Worm (Caenorhabditis elegans) whole organism, late embryonic: Measurements from ENCODE around the gene dnc-1.
A peak's percentile ranks its signal among the peaks of the same experiment; 100 is the strongest.

Source experiments
- C08G9.2 ChIP-seq: sonication (generic microtip); optimal IDR thresholded peaks from 2 replicates; lab custom pipeline; 2016; ENCODE audit warnings: mild to moderate bottlenecking, missing genetic modification characterization, moderate library complexity, missing compliant biosample characterization
- F13H6.1 ChIP-seq: sonication (generic microtip); optimal IDR thresholded peaks from 2 replicates; lab custom pipeline; 2016; ENCODE audit warnings: missing genetic modification characterization, missing compliant biosample characterization
- K09A11.1 ChIP-seq: sonication (generic microtip); optimal IDR thresholded peaks from 2 replicates; lab custom pipeline; 2017; ENCODE audit warnings: antibody characterized with exemption, mild to moderate bottlenecking, missing genetic modification characterization, missing compliant biosample characterization; ENCODE audit not compliant: insufficient read depth
- Y22D7AL.16 ChIP-seq: sonication (generic microtip); optimal IDR thresholded peaks from 2 replicates; lab custom pipeline; 2016; ENCODE audit warnings: missing genetic modification characterization, missing compliant biosample characterization
- ama-1 ChIP-seq: fragments of 150-350 bp; optimal IDR thresholded peaks from 2 replicates; lab custom pipeline; 2014
- ceh-18 ChIP-seq: sonication (generic microtip); optimal IDR thresholded peaks from 2 replicates; lab custom pipeline; 2016; ENCODE audit warnings: missing genetic modification characterization, missing compliant biosample characterization
- ceh-19 ChIP-seq: fragments of 200-800 bp; sonication (Bioruptor generic); optimal IDR thresholded peaks from 2 replicates; lab custom pipeline; 2018; ENCODE audit warnings: mild to moderate bottlenecking, missing genetic modification characterization, missing compliant biosample characterization
- ceh-22 ChIP-seq: sonication (generic microtip); optimal IDR thresholded peaks from 2 replicates; lab custom pipeline; 2017; ENCODE audit warnings: missing biosample characterization, missing genetic modification characterization
- ceh-6 ChIP-seq: fragments of 200-800 bp; sonication (Bioruptor generic); optimal IDR thresholded peaks from 2 replicates; lab custom pipeline; 2018; ENCODE audit warnings: mild to moderate bottlenecking, missing genetic modification characterization, missing compliant biosample characterization
- elt-2 ChIP-seq: sonication (generic microtip); optimal IDR thresholded peaks from 2 replicates; lab custom pipeline; 2016; ENCODE audit warnings: missing genetic modification reagents, missing genetic modification characterization, missing compliant biosample characterization
- elt-4 ChIP-seq: sonication (generic microtip); optimal IDR thresholded peaks from 2 replicates; lab custom pipeline; 2016; ENCODE audit warnings: missing genetic modification characterization, missing compliant biosample characterization
- eyg-1 ChIP-seq: sonication (generic microtip); optimal IDR thresholded peaks from 2 replicates; lab custom pipeline; 2016; ENCODE audit warnings: missing genotype, missing genetic modification characterization, missing compliant biosample characterization
- fax-1 ChIP-seq: sonication (generic microtip); optimal IDR thresholded peaks from 2 replicates; lab custom pipeline; 2016; ENCODE audit warnings: missing genotype, missing genetic modification characterization, missing compliant biosample characterization
- fkh-6 ChIP-seq: sonication (generic microtip); optimal IDR thresholded peaks from 2 replicates; lab custom pipeline; 2016; ENCODE audit warnings: missing genetic modification characterization, missing compliant biosample characterization
- hlh-13 ChIP-seq: fragments of 200-800 bp; sonication (Bioruptor generic); optimal IDR thresholded peaks from 2 replicates; lab custom pipeline; 2018; ENCODE audit warnings: mild to moderate bottlenecking, missing genetic modification characterization, missing compliant biosample characterization
- hlh-30 ChIP-seq: sonication (generic microtip); optimal IDR thresholded peaks from 2 replicates; lab custom pipeline; 2017; ENCODE audit warnings: antibody characterized with exemption, missing genetic modification characterization, missing compliant biosample characterization; ENCODE audit not compliant: insufficient read depth
- hlh-6 ChIP-seq: sonication (generic microtip); optimal IDR thresholded peaks from 2 replicates; lab custom pipeline; 2016; ENCODE audit warnings: missing genotype, missing genetic modification characterization, missing compliant biosample characterization
- hlh-8 ChIP-seq: sonication (generic microtip); optimal IDR thresholded peaks from 2 replicates; lab custom pipeline; 2016; ENCODE audit warnings: missing genotype, missing genetic modification characterization, missing compliant biosample characterization
- lin-11 ChIP-seq: fragments of 200-800 bp; sonication (Bioruptor generic); optimal IDR thresholded peaks from 2 replicates; lab custom pipeline; 2018; ENCODE audit warnings: mild to moderate bottlenecking, missing genetic modification characterization, missing compliant biosample characterization
- nfya-1 ChIP-seq: sonication (generic microtip); optimal IDR thresholded peaks from 2 replicates; lab custom pipeline; 2017; ENCODE audit warnings: missing genetic modification characterization, mild to moderate bottlenecking, missing compliant biosample characterization, antibody characterized with exemption, moderate library complexity
- nhr-11 ChIP-seq: fragments of 150-350 bp; optimal IDR thresholded peaks from 2 replicates; lab custom pipeline; 2014; ENCODE audit warnings: missing biosample characterization, missing genetic modification characterization
- nhr-232 ChIP-seq: sonication (generic microtip); optimal IDR thresholded peaks from 2 replicates; lab custom pipeline; 2016; ENCODE audit warnings: missing genetic modification characterization, missing compliant biosample characterization
- npax-4 ChIP-seq: sonication (generic microtip); optimal IDR thresholded peaks from 2 replicates; lab custom pipeline; 2016; ENCODE audit warnings: missing genetic modification characterization, missing compliant biosample characterization
- odd-2 ChIP-seq: sonication (generic microtip); optimal IDR thresholded peaks from 2 replicates; lab custom pipeline; 2017; ENCODE audit warnings: antibody characterized with exemption, mild to moderate bottlenecking, missing genetic modification characterization, missing compliant biosample characterization
- pat-9 ChIP-seq: fragments of 200-800 bp; sonication (Bioruptor generic); optimal IDR thresholded peaks from 2 replicates; lab custom pipeline; 2018; ENCODE audit warnings: mild to moderate bottlenecking, missing genetic modification characterization, moderate library complexity, missing compliant biosample characterization
- pha-4 ChIP-seq: fragments of 150-350 bp; optimal IDR thresholded peaks from 2 replicates; lab custom pipeline; 2018; ENCODE audit warnings: missing biosample characterization, missing genetic modification reagents, missing genetic modification characterization
- pros-1 ChIP-seq: fragments of 150-350 bp; optimal IDR thresholded peaks from 2 replicates; lab custom pipeline; 2014; ENCODE audit warnings: missing biosample characterization, missing genetic modification reagents, missing genetic modification characterization
- ref-2 ChIP-seq: sonication (generic microtip); optimal IDR thresholded peaks from 2 replicates; lab custom pipeline; 2016; ENCODE audit warnings: missing genetic modification characterization, missing compliant biosample characterization
- rnt-1 ChIP-seq: sonication (generic microtip); optimal IDR thresholded peaks from 2 replicates; lab custom pipeline; 2016; ENCODE audit warnings: missing genetic modification characterization, missing compliant biosample characterization
- sox-2 ChIP-seq: fragments of 200-800 bp; sonication (Bioruptor generic); IDR thresholded peaks from 2 replicates; pipeline ENCODE4 v1.3.6; 2022; ENCODE audit warnings: missing genetic modification reagents, missing genetic modification characterization, missing compliant biosample characterization
- sox-4 ChIP-seq: sonication (generic microtip); optimal IDR thresholded peaks from 2 replicates; lab custom pipeline; 2017; ENCODE audit warnings: mild to moderate bottlenecking, missing genetic modification characterization, inconsistent platforms, missing compliant biosample characterization
- syd-9 ChIP-seq: sonication (generic microtip); optimal IDR thresholded peaks from 2 replicates; lab custom pipeline; 2016; ENCODE audit warnings: mild to moderate bottlenecking, missing genetic modification characterization, moderate library complexity, missing compliant biosample characterization
- tbx-2 ChIP-seq: sonication (generic microtip); optimal IDR thresholded peaks from 2 replicates; lab custom pipeline; 2016; ENCODE audit warnings: missing genetic modification characterization, missing compliant biosample characterization
- unc-3 ChIP-seq, 2 experiments: fragments of 200-800 bp in 1 of 2; sonication (Bioruptor generic) in 1 of 2; sonication (generic microtip) in 1 of 2; conservative IDR thresholded peaks in 1 of 2; optimal IDR thresholded peaks in 1 of 2; 2 replicates each; pipeline versions ENCODE4 v1.3.6 to Lab custom; 2016 to 2022; ENCODE audit warnings: missing compliant biosample characterization in 2 of 2, missing genetic modification characterization in 2 of 2, missing genetic modification reagents in 1 of 2
- unc-55 ChIP-seq: sonication (generic microtip); optimal IDR thresholded peaks from 2 replicates; lab custom pipeline; 2017; ENCODE audit warnings: missing biosample characterization, missing genetic modification reagents, missing genetic modification characterization

Gene dnc-1

ce11 chrIV:10970333-10970732 is 37.3 kb upstream of the dnc-1 start:
- TF ChIP-seq npax-4 (no peak), elt-2 (tag; lab: Kevin White, UChicago) (peak; percentile 82)

- TF ChIP-seq rnt-1 (tag; lab: Kevin White, UChicago) (no peak), ceh-6 (GFP tag; lab: Kevin White, UChicago) (no peak), ceh-22 (tag; lab: Kevin White, UChicago) (no peak), C08G9.2 (no peak), Y22D7AL.16 (tag; lab: Kevin White, UChicago) (no peak), K09A11.1 (tag; lab: Kevin White, UChicago) (no peak), hlh-13 (GFP tag; lab: Kevin White, UChicago) (no peak), nfya-1 (tag; lab: Kevin White, UChicago) (no peak), F13H6.1 (tag; lab: Kevin White, UChicago) (no peak), odd-2 (tag; lab: Kevin White, UChicago) (no peak), nhr-11 (no peak), elt-2 (tag; lab: Kevin White, UChicago) (no peak), sox-4 (tag; lab: Kevin White, UChicago) (no peak)
Observed at ce11 chrIV:10966359-10966758, 33.4 kb upstream of the dnc-1 start, which contains the start of the genes aqp-3 and Y69E1A.8. Gene aqp-3 (minus strand): TSS chrIV:10966459. Gene Y69E1A.8 (plus strand): TSS chrIV:10966604.

ce11 chrIV:10964688-10965087 is 31.7 kb upstream of the dnc-1 start:
- TF ChIP-seq hlh-30 (tag; lab: Kevin White, UChicago): no peak
- no peak for TF ChIP-seq hlh-8 (tag; lab: Kevin White, UChicago)
- TF ChIP-seq pros-1 (tag; lab: Kevin White, UChicago): no peak
- TF ChIP-seq fkh-6 (tag; lab: Kevin White, UChicago): no peak
- no peak for TF ChIP-seq pat-9 (tag; lab: Kevin White, UChicago)
- TF ChIP-seq hlh-6: no peak
- no peak for TF ChIP-seq nhr-232 (tag; lab: Kevin White, UChicago)
- TF ChIP-seq fax-1: no peak
- TF ChIP-seq rnt-1 (tag; lab: Kevin White, UChicago): no peak

ce11 chrIV:10958230-10958588 is 25.2 kb upstream of the dnc-1 start, which contains the start of gene sri-19:
Gene sri-19 (plus strand): TSS chrIV:10958372.
- no peak for TF ChIP-seq pha-4 (tag; lab: Kevin White, UChicago)
- no peak for TF ChIP-seq pros-1 (tag; lab: Kevin White, UChicago)
- TF ChIP-seq ceh-18 (tag; lab: Kevin White, UChicago): no peak
- TF ChIP-seq sox-2 (GFP tag; lab: Robert Waterston, UW): no peak
- no peak for TF ChIP-seq ceh-19 (GFP tag; lab: Kevin White, UChicago)
- no peak for TF ChIP-seq F13H6.1 (tag; lab: Kevin White, UChicago)
- TF ChIP-seq unc-55: no peak
- no peak for TF ChIP-seq ref-2 (tag; lab: Kevin White, UChicago)
- TF ChIP-seq npax-4: no peak
- TF ChIP-seq hlh-8 (tag; lab: Kevin White, UChicago): no peak
- no peak for TF ChIP-seq lin-11 (tag; lab: Kevin White, UChicago)
- no peak for TF ChIP-seq elt-4 (tag; lab: Kevin White, UChicago)
- TF ChIP-seq ama-1 (lab: Kevin White, UChicago): no peak
- no peak for TF ChIP-seq hlh-6
- TF ChIP-seq eyg-1 (tag; lab: Kevin White, UChicago): no peak
- TF ChIP-seq nfya-1 (tag; lab: Kevin White, UChicago): no peak
- TF ChIP-seq ceh-6 (GFP tag; lab: Kevin White, UChicago): no peak
- TF ChIP-seq syd-9: no peak
- TF ChIP-seq odd-2 (tag; lab: Kevin White, UChicago): no peak

- TF ChIP-seq ref-2 (tag; lab: Kevin White, UChicago): no peak
- TF ChIP-seq hlh-13 (GFP tag; lab: Kevin White, UChicago): no peak
- TF ChIP-seq unc-3 (GFP tag; conservative IDR thresholded peaks at IDR 0.05; lab: Robert Waterston, UW): no peak
- TF ChIP-seq unc-3 (tag; optimal IDR thresholded peaks at IDR 0.05; lab: Kevin White, UChicago): no peak
- peak; percentile 14 for TF ChIP-seq unc-55
- no peak for TF ChIP-seq sox-4 (tag; lab: Kevin White, UChicago)
- TF ChIP-seq npax-4: no peak
- peak; percentile 22 for TF ChIP-seq tbx-2 (tag; lab: Kevin White, UChicago)
Observed at ce11 chrIV:10957583-10958229, 24.7 kb upstream of the dnc-1 start, which contains the start of gene Y69E1A.5. Gene Y69E1A.5 (minus strand): TSS chrIV:10957655.
